Worm (Caenorhabditis elegans): Measurements from ENCODE around the gene wsp-1.

Gene wsp-1

DNA sequence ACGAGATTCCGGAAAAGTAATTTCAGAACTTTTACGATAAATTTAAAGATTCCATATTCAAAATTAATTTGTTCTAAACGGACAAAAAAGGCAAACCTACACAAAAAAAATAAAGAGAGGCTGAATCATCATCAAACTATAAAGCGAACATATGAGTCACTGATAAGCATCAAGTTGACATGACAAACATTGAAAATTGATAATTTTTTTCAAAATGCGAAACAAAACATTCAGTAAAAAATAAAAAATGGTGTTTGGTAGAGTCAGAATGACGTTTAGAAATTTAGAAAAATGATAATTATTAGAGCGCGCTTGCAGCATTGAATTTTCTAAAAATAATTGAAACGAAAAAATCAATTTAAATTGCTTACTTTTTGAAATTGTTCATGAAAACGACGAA lies 1.1 kb upstream of the wsp-1 start:
- TF ChIP-seq ekl-4 (GFP tag; IDR thresholded peaks at IDR 0.05) (no peak), F23B12.7 (tag; optimal IDR thresholded peaks at IDR 0.05; ENCODE audit: insufficient read depth) (peak; percentile 5), tbx-9 (tag; optimal IDR thresholded peaks at IDR 0.05; ENCODE audit: borderline replicate concordance) (no peak), Y53G8AR.9 (GFP tag; conservative IDR thresholded peaks at IDR 0.05) (no peak), nhr-80 (tag; optimal IDR thresholded peaks at IDR 0.05) (peak; percentile 68), Y95B8A.8 (GFP tag; IDR thresholded peaks at IDR 0.05) (no peak)

DNA sequence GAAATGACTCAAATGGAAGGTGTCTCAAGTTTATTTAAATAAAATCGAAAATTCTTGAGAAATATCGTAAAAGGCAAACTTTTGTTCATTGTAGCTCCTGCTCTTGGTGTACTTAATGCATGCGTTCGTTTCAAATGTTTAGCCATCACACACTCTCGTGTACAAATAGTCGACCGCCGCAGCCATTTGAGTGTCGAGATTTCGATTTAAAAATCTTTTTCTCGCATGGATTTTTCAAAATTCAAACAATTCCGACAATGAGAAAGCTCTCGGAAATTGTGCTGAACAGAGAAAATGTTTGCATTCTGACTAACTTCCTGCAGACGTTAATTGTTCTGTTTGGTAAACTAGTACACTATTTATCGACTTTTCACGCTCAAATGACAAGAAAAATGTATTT lies 523 bp upstream of the wsp-1 start:
- TF ChIP-seq fkh-3 (tag; optimal IDR thresholded peaks at IDR 0.05) (no peak), cebp-2 (GFP tag; IDR thresholded peaks at IDR 0.05) (0 out of 2 replicates have a peak, but pooled peaks have one; percentile 69)

DNA sequence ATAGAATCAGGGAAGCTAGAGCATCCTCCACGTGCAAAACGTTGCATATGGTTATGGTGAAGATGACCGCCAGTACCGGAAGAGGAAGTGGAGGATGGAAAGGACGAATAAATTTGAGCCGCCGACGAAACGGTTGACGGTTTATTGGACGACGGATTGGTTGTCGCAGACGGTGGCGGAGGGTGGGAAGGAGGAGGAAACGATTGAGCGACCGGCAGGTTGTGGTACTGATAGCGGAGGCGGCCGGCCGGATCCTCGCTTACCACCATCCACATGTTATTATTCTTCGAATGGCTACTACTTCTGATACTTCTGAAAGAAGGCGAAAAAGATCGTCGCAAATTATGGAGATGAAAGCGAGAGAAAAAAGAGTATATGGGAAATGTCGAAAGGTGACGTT lies 5.9 kb downstream of the wsp-1 start:
- TF ChIP-seq K11D2.4 (GFP tag; IDR thresholded peaks at IDR 0.05) (no peak), nhr-27 (tag; optimal IDR thresholded peaks at IDR 0.05) (no peak), mel-28 (tag; optimal IDR thresholded peaks at IDR 0.05; ENCODE audit: borderline replicate concordance) (no peak), ccch-3 (GFP tag; optimal IDR thresholded peaks at IDR 0.05) (no peak), zfh-2 (GFP tag; conservative IDR thresholded peaks at IDR 0.05) (peak; percentile 70), Y53G8AR.9 (GFP tag; conservative IDR thresholded peaks at IDR 0.05) (no peak), nhr-179 (tag; optimal IDR thresholded peaks at IDR 0.05) (no peak), pbrm-1 (GFP tag; IDR thresholded peaks at IDR 0.05) (no peak)

DNA sequence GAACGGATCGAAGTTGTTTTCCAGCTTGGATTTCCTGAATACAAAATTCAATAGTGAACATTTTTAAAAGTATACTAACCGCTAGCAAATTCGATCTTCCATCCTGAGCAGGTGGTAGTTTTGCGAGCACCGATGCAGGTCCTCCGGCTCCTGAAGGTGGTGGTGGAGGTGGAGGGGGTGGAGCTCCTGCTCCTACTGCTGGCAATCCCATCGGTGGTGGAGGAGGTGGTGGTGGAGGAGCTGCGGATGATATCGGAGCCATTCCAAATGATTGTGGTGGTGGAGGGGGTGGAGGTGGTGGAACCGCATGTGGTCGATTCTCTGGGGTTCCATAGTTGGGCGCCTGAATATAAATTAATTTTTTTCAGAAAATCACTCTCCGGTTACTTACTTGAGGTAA lies 9.1 kb downstream of the wsp-1 start:
- TF ChIP-seq cebp-1 (GFP tag; IDR thresholded peaks at IDR 0.05): no peak
- TF ChIP-seq cebp-1 (tag; optimal IDR thresholded peaks at IDR 0.05): no peak
- peak; percentile 83; the same call in 1 of the 2 replicates for TF ChIP-seq egrh-3 (GFP tag; IDR thresholded peaks at IDR 0.05)
- TF ChIP-seq fkh-3 (tag; optimal IDR thresholded peaks at IDR 0.05): no peak
- TF ChIP-seq zfh-2 (GFP tag; conservative IDR thresholded peaks at IDR 0.05): peak; percentile 87
- TF ChIP-seq ztf-25 (GFP tag; IDR thresholded peaks at IDR 0.05): 0 out of 2 replicates have a peak, but pooled peaks have one; percentile 5
- TF ChIP-seq F39B2.1 (GFP tag; IDR thresholded peaks at IDR 0.05): no peak
- 0 out of 2 replicates have a peak, but pooled peaks have one; percentile 27 for TF ChIP-seq mcd-1 (GFP tag; IDR thresholded peaks at IDR 0.05)

DNA sequence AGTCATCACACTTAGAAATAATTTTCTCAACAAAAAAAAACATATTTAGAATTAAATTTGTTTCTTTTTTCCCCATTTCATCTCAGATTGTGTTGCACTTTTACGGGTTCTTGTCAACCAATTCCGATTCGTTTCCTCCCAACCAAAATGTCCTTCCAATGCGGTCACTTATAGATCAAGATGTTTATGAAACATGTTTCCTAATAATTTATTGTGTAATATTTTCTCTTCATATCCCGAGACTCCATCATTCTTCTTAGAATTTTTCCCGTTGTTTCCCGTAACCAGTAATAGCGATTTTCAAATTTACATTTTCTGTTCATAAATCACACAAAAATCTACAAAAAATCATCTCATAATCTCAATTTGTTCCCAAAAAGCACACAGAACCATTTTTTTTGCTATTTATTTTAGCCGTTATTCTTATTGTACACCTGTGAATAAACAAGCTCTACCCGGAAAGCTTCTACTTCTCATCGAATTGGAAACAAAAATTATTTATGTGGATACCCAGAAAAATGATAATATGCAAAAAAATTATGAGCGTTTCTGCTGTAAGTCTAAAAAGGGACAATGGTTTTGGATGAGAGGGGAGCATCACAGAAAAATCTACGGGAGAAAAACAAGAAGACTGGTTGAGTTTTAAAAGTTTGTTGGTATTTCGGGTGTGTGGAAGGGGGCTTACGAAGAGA lies 10.2 kb downstream of the wsp-1 start:
- TF ChIP-seq C17E4.6 (GFP tag; IDR thresholded peaks at IDR 0.05) (no peak), ceh-27 (GFP tag; optimal IDR thresholded peaks at IDR 0.05) (no peak), ama-1 (optimal IDR thresholded peaks at IDR 0.05) (no peak), ama-1 (GFP tag; optimal IDR thresholded peaks at IDR 0.05) (peak in 1 of 2 experiments; percentile 74), hmg-1.2 (GFP tag; IDR thresholded peaks at IDR 0.05) (peak; percentile 17; the same call in 1 of the 2 replicates), ztf-6 (GFP tag; IDR thresholded peaks at IDR 0.05) (no peak), unc-62 (GFP tag; optimal IDR thresholded peaks at IDR 0.05) (no peak), ccch-3 (GFP tag; optimal IDR thresholded peaks at IDR 0.05) (no peak), F33H1.4 (GFP tag; IDR thresholded peaks at IDR 0.05) (no peak), F55B11.4 (tag; optimal IDR thresholded peaks at IDR 0.05; ENCODE audit: borderline replicate concordance, insufficient read depth) (no peak), ceh-100 (GFP tag; IDR thresholded peaks at IDR 0.05) (no peak), mcd-1 (GFP tag; IDR thresholded peaks at IDR 0.05) (no peak), ceh-91 (GFP tag; IDR thresholded peaks at IDR 0.05) (no peak), ztf-22 (GFP tag; optimal IDR thresholded peaks at IDR 0.05) (no peak), F49E8.2 (tag; optimal IDR thresholded peaks at IDR 0.05; ENCODE audit: insufficient read depth) (peak; percentile 8), nhr-27 (tag; optimal IDR thresholded peaks at IDR 0.05) (no peak), gei-17 (GFP tag; optimal IDR thresholded peaks at IDR 0.05) (no peak), T07F8.4 (tag; optimal IDR thresholded peaks at IDR 0.05) (no peak), sea-2 (GFP tag; IDR thresholded peaks at IDR 0.05) (no peak), lsl-1 (GFP tag; optimal IDR thresholded peaks at IDR 0.05) (peak; percentile 4), snpc-1.3 (tag; optimal IDR thresholded peaks at IDR 0.05; ENCODE audit: insufficient read depth) (peak; percentile 9), nfya-1 (tag; optimal IDR thresholded peaks at IDR 0.05; ENCODE audit: borderline replicate concordance, insufficient read depth) (no peak), nhr-90 (tag; optimal IDR thresholded peaks at IDR 0.05) (no peak)
